Worm (Caenorhabditis elegans) whole organism, mixed stage, embryonic: ENCODE measurements around the gene lido-8.

ENCODE experiments used
- bed-3 ChIP-seq: fragments of 200-800 bp; sonication (Bioruptor generic); optimal IDR thresholded peaks from 3 replicates; lab custom pipeline; 2018; ENCODE audit warnings: mild to moderate bottlenecking, missing genetic modification characterization, moderate library complexity, missing compliant biosample characterization
- blmp-1 ChIP-seq: fragments of 150-350 bp; optimal IDR thresholded peaks from 2 replicates; lab custom pipeline; 2014; ENCODE audit warnings: missing biosample characterization, missing genetic modification characterization
- ceh-39 ChIP-seq: fragments of 150-350 bp; optimal IDR thresholded peaks from 2 replicates; lab custom pipeline; 2014; ENCODE audit warnings: missing biosample characterization, missing genetic modification characterization
- ceh-43 ChIP-seq: fragments of 200-800 bp; sonication (Bioruptor generic); optimal IDR thresholded peaks from 2 replicates; lab custom pipeline; 2018; ENCODE audit warnings: mild to moderate bottlenecking, missing genetic modification characterization, moderate library complexity, missing compliant biosample characterization
- ceh-83 ChIP-seq: fragments of 200-800 bp; sonication (Bioruptor generic); optimal IDR thresholded peaks from 2 replicates; lab custom pipeline; 2018; ENCODE audit warnings: mild to moderate bottlenecking, missing genetic modification characterization, missing compliant biosample characterization
- ces-1 ChIP-seq: fragments of 150-350 bp; optimal IDR thresholded peaks from 2 replicates; lab custom pipeline; 2014; ENCODE audit warnings: missing biosample characterization, missing genetic modification reagents, missing genetic modification characterization
- cnd-1 ChIP-seq: fragments of 200-800 bp; sonication (Bioruptor generic); optimal IDR thresholded peaks from 2 replicates; lab custom pipeline; 2018; ENCODE audit warnings: mild to moderate bottlenecking, missing genetic modification characterization, missing compliant biosample characterization
- drap-1 ChIP-seq: fragments of 200-800 bp; sonication (Bioruptor generic); optimal IDR thresholded peaks from 3 replicates; lab custom pipeline; 2018; ENCODE audit warnings: mild to moderate bottlenecking, missing genetic modification characterization, missing compliant biosample characterization
- elt-1 ChIP-seq: sonication (generic microtip); optimal IDR thresholded peaks from 2 replicates; lab custom pipeline; 2017; ENCODE audit warnings: missing genetic modification characterization, mild to moderate bottlenecking, missing compliant biosample characterization, antibody characterized with exemption, moderate library complexity, borderline replicate concordance; ENCODE audit not compliant: insufficient read depth
- elt-3 ChIP-seq: fragments of 150-350 bp; optimal IDR thresholded peaks from 2 replicates; lab custom pipeline; 2014; ENCODE audit warnings: missing biosample characterization, missing genetic modification characterization
- flh-1 ChIP-seq: fragments of 200-800 bp; sonication (Bioruptor generic); optimal IDR thresholded peaks from 2 replicates; lab custom pipeline; 2018; ENCODE audit warnings: mild to moderate bottlenecking, missing genetic modification characterization, moderate library complexity, missing compliant biosample characterization
- ham-2 ChIP-seq: fragments of 200-800 bp; sonication (Bioruptor generic); optimal IDR thresholded peaks from 2 replicates; lab custom pipeline; 2018; ENCODE audit warnings: mild to moderate bottlenecking, missing genetic modification characterization, missing compliant biosample characterization
- hlh-1 ChIP-seq: fragments of 150-350 bp; optimal IDR thresholded peaks from 2 replicates; lab custom pipeline; 2014; ENCODE audit warnings: missing biosample characterization, missing genetic modification reagents, missing genetic modification characterization
- lin-13 ChIP-seq: fragments of 150-350 bp; optimal IDR thresholded peaks from 2 replicates; lab custom pipeline; 2014; ENCODE audit warnings: missing biosample characterization, missing genetic modification characterization
- lin-32 ChIP-seq: fragments of 200-800 bp; sonication (Bioruptor generic); optimal IDR thresholded peaks from 2 replicates; lab custom pipeline; 2018; ENCODE audit warnings: mild to moderate bottlenecking, missing genetic modification characterization, missing compliant biosample characterization
- lsy-2 ChIP-seq: fragments of 150-350 bp; optimal IDR thresholded peaks from 2 replicates; lab custom pipeline; 2014; ENCODE audit warnings: missing biosample characterization, missing genetic modification characterization
- mab-5 ChIP-seq: fragments of 150-350 bp; optimal IDR thresholded peaks from 2 replicates; lab custom pipeline; 2014; ENCODE audit warnings: missing biosample characterization, missing genetic modification characterization
- mep-1 ChIP-seq: fragments of 150-350 bp; optimal IDR thresholded peaks from 2 replicates; lab custom pipeline; 2017; ENCODE audit warnings: missing biosample characterization, missing genetic modification reagents, missing genetic modification characterization, inconsistent platforms
- mls-2 ChIP-seq: sonication (generic microtip); optimal IDR thresholded peaks from 2 replicates; lab custom pipeline; 2016; ENCODE audit warnings: mild to moderate bottlenecking, missing genetic modification characterization, moderate library complexity, missing compliant biosample characterization
- nhr-12 ChIP-seq: fragments of 150-350 bp; optimal IDR thresholded peaks from 2 replicates; lab custom pipeline; 2014; ENCODE audit warnings: missing biosample characterization, missing genetic modification characterization
- nhr-2 ChIP-seq: fragments of 150-350 bp; optimal IDR thresholded peaks from 2 replicates; lab custom pipeline; 2014; ENCODE audit warnings: missing biosample characterization, missing genetic modification characterization
- nhr-237 ChIP-seq: fragments of 150-350 bp; optimal IDR thresholded peaks from 2 replicates; lab custom pipeline; 2014; ENCODE audit warnings: missing biosample characterization, missing genetic modification characterization
- nhr-28 ChIP-seq: fragments of 150-350 bp; optimal IDR thresholded peaks from 2 replicates; lab custom pipeline; 2014; ENCODE audit warnings: missing biosample characterization, missing genetic modification characterization
- pha-4 ChIP-seq: fragments of 150-350 bp; optimal IDR thresholded peaks from 2 replicates; lab custom pipeline; 2018; ENCODE audit warnings: missing biosample characterization, missing genetic modification reagents, missing genetic modification characterization
- sem-2 ChIP-seq: fragments of 200-800 bp; sonication (Bioruptor generic); optimal IDR thresholded peaks from 2 replicates; lab custom pipeline; 2018; ENCODE audit warnings: mild to moderate bottlenecking, missing genetic modification characterization, missing compliant biosample characterization
- sptf-1 ChIP-seq: sonication (generic microtip); optimal IDR thresholded peaks from 2 replicates; lab custom pipeline; 2017; ENCODE audit warnings: mild to moderate bottlenecking, missing genetic modification characterization, moderate library complexity, missing compliant biosample characterization
- tbx-8 ChIP-seq: fragments of 200-800 bp; sonication (Bioruptor generic); optimal IDR thresholded peaks from 2 replicates; lab custom pipeline; 2018; ENCODE audit warnings: mild to moderate bottlenecking, missing genetic modification characterization, moderate library complexity, missing compliant biosample characterization
- unc-120 ChIP-seq: sonication (generic microtip); optimal IDR thresholded peaks from 2 replicates; lab custom pipeline; 2017; ENCODE audit warnings: missing genetic modification characterization, missing compliant biosample characterization; ENCODE audit not compliant: poor library complexity, severe bottlenecking
- unc-39 ChIP-seq: fragments of 150-350 bp; optimal IDR thresholded peaks from 2 replicates; lab custom pipeline; 2014; ENCODE audit warnings: missing biosample characterization, missing genetic modification characterization
- unc-62 ChIP-seq: fragments of 150-350 bp; optimal IDR thresholded peaks from 2 replicates; lab custom pipeline; 2014; ENCODE audit warnings: missing biosample characterization, missing genetic modification reagents, missing genetic modification characterization
- zip-8 ChIP-seq: fragments of 150-350 bp; optimal IDR thresholded peaks from 2 replicates; lab custom pipeline; 2014; ENCODE audit warnings: missing biosample characterization, missing genetic modification characterization
- ztf-11 ChIP-seq: fragments of 150-350 bp; optimal IDR thresholded peaks from 2 replicates; lab custom pipeline; 2014; ENCODE audit warnings: missing biosample characterization, missing genetic modification characterization

lido-8 gene

DNA sequence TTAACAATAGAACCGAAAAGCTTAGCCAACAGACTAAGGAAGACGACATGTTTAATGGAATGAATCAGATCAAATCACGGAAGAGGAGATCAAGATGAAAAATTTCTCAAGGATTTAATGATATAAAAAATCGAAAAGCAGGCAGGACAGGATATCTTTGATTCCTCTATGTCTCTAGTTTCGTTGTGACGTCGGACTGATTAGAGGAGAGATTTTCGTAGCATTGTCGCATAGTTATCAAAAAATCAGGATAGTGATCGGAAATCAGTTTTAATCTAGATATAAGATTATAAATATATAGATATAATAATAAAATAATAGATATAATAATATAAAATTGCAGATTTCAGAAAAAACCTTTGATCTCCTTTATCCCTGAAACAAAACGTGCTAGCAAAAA lies 46.5 kb downstream of the lido-8 start, which contains the start of gene B0454.8:
Gene B0454.8, minus strand, starts transcription at position 101 of the 400 bp plus-strand sequence.
- TF ChIP-seq unc-62 = no peak
- TF ChIP-seq ham-2 (GFP tag; lab: Kevin White, UChicago) = no peak
- no peak for TF ChIP-seq nhr-12
- TF ChIP-seq ceh-39 (tag; lab: Kevin White, UChicago) = no peak
- no peak for TF ChIP-seq pha-4 (tag; lab: Kevin White, UChicago)
- TF ChIP-seq cnd-1 (tag; lab: Kevin White, UChicago) = no peak
- no peak for TF ChIP-seq sem-2 (GFP tag; lab: Kevin White, UChicago)
- TF ChIP-seq sptf-1 (tag; lab: Kevin White, UChicago) = no peak
- TF ChIP-seq ceh-83 = no peak
- TF ChIP-seq zip-8 (tag; lab: Kevin White, UChicago) = no peak
- TF ChIP-seq unc-120 (tag; lab: Kevin White, UChicago) = no peak
- no peak for TF ChIP-seq drap-1 (GFP tag; lab: Kevin White, UChicago)
- TF ChIP-seq nhr-28 (tag; lab: Kevin White, UChicago) = no peak
- no peak for TF ChIP-seq lin-32
- TF ChIP-seq hlh-1 = no peak
- no peak for TF ChIP-seq bed-3 (GFP tag; lab: Kevin White, UChicago)
- TF ChIP-seq mep-1 (tag; lab: Kevin White, UChicago) = no peak
- no peak for TF ChIP-seq elt-1 (tag; lab: Kevin White, UChicago)
- TF ChIP-seq, all 35 proteins: peak for 0

DNA sequence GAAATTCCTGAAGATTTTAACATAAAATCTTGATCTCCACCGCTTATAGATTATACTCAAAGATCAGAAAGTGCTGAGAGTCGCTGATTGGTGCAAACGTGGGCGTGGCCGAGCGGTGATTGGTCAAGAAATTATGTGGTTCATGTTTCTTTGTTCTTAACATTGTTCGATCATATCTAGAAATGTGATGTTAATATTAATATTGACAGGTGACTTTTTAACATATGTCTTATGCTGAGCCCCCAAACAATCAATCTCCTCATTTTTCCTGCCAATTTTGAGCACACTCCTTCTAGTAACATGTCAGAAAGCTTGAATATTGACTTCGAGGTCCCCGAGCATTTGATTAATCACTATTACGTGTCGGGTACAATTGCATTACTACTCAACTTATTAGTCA lies 47.2 kb downstream of the lido-8 start, which contains the start of gene sri-29:
Gene sri-29, plus strand, starts transcription at position 301 of the 400 bp plus-strand sequence.
- TF ChIP-seq mls-2 (tag; lab: Kevin White, UChicago) (no peak), sptf-1 (tag; lab: Kevin White, UChicago) (no peak), zip-8 (tag; lab: Kevin White, UChicago) (no peak), lin-32 (no peak), sem-2 (GFP tag; lab: Kevin White, UChicago) (no peak), hlh-1 (no peak), nhr-237 (no peak), unc-120 (tag; lab: Kevin White, UChicago) (no peak), blmp-1 (tag; lab: Kevin White, UChicago) (no peak), nhr-28 (tag; lab: Kevin White, UChicago) (no peak), lin-13 (tag; lab: Kevin White, UChicago) (no peak), ztf-11 (tag; lab: Kevin White, UChicago) (no peak), elt-3 (tag; lab: Kevin White, UChicago) (no peak), tbx-8 (GFP tag; lab: Kevin White, UChicago) (no peak), lsy-2 (tag; lab: Kevin White, UChicago) (no peak), unc-39 (tag; lab: Kevin White, UChicago) (no peak)
- TF ChIP-seq, all 35 proteins: peak for 0

DNA sequence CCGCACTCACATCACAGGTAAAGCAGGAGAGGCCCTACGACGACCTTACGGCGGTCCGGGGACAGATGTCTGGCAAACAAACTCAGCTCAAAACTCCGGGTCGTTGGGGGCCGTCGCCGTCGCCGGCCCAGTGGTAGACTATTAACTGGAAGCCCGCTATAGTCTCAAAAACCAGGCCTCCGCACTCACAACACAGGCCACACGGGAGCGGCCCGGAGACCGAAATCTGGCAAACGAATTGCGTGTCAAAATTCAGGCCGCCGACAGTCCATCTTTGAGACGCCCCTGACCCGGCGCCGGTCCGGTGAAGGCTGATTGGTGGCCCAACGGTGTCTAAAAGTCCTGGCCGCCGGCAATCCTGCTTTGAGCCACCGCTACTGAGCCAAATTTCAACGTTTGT lies 48.6 kb downstream of the lido-8 start:
- TF ChIP-seq mep-1 (tag; lab: Kevin White, UChicago) (no peak), pha-4 (tag; lab: Kevin White, UChicago) (no peak), nhr-28 (tag; lab: Kevin White, UChicago) (no peak), lin-32 (no peak), nhr-12 (no peak), nhr-237 (no peak), unc-62 (no peak), sem-2 (GFP tag; lab: Kevin White, UChicago) (no peak), mab-5 (tag; lab: Kevin White, UChicago) (no peak), flh-1 (no peak), hlh-1 (no peak), lsy-2 (tag; lab: Kevin White, UChicago) (no peak)

DNA sequence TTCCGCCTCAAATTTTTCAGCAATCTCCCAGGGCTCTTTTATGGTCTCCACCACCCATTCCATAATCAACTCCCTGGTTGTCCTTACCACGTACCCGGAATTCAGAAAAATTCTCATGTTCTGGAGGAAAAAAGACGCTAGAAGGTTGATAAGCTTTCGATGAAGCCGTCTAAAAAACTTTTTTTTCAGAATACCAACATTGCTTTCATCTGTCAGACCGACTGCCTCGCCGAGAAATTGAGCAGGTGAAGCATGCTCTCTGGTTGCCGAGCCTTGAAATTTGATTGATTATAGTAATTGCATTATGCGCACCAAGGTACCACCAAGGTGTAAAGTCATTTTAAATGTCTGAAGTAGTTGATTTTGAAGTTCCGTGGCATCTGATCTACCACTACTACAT lies 49.1 kb downstream of the lido-8 start, which contains the start of gene sri-30:
Gene sri-30, plus strand, starts transcription at position 301 of the 400 bp plus-strand sequence.
- no peak for TF ChIP-seq nhr-12
- TF ChIP-seq mls-2 (tag; lab: Kevin White, UChicago) = no peak
- TF ChIP-seq unc-62 = no peak
- TF ChIP-seq lin-32 = no peak
- TF ChIP-seq elt-3 (tag; lab: Kevin White, UChicago) = no peak
- no peak for TF ChIP-seq hlh-1
- TF ChIP-seq ces-1 (GFP tag; lab: Kevin White, UChicago) = no peak
- TF ChIP-seq drap-1 (GFP tag; lab: Kevin White, UChicago) = no peak
- TF ChIP-seq unc-39 (tag; lab: Kevin White, UChicago) = no peak
- TF ChIP-seq nhr-2 (tag; lab: Kevin White, UChicago) = no peak
- TF ChIP-seq ceh-43 (GFP tag; lab: Kevin White, UChicago) = no peak
- TF ChIP-seq, all 35 proteins: peak for 0
